Worm (Caenorhabditis elegans): Measurements from ENCODE around the gene C03A3.9.

DNA sequence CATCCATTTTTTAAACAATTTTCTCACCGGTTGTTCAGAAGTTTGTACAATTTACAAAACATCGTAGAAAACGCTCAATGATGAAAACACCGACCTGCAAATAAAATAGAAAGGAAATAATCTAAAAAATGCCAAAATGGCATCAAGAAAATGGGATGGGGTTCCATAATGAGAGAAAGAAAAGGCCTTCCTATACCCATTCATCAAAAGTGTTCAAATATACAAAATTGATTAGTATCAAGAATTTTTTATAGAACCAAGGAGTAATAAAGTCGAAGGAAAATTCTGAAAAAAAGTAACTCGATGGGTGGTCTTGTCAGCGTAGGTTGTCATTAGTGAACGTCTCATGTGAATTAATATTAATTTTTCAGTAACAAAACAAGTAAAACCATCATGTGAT is 40.2 kb upstream of the C03A3.9 start, which contains the start of gene C34F6.12:
- no peak for TF ChIP-seq pha-4 (tag; optimal IDR thresholded peaks at IDR 0.05)
- TF ChIP-seq ceh-6 (GFP tag; optimal IDR thresholded peaks at IDR 0.05) = no peak
- TF ChIP-seq dve-1 (tag; optimal IDR thresholded peaks at IDR 0.05) = no peak
- no peak for TF ChIP-seq zip-5 (tag; optimal IDR thresholded peaks at IDR 0.05)
